Fruit fly (Drosophila melanogaster): ENCODE measurements around the gene ttk.
A peak's percentile ranks its signal among the peaks of the same experiment; 100 is the strongest.

Gene ttk

DNA sequence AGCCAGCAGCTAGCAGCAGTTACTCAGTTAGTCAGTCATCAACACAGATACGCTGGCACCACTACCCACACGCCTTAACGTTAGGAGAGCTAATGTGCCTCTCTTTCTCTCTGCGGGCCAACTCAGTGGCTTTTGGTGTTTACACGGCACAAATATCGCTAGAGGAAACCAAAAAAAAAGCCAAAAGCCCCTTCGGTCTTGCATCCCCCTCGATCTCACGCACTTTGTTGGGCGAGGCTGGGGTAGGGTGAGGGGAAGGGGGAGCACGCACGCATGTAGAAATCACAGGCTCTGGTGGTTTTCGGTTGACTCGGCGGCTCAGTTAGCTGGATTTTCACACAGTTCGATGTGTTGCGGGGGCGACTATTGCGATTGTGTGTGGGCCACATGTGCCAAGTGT, 8.3 kb downstream of the ttk start (continued):
- peak; percentile 52 for TF ChIP-seq kni (GFP tag; optimal IDR thresholded peaks at IDR 0.05)
- peak; percentile 69 for TF ChIP-seq CG10543 (GFP tag; optimal IDR thresholded peaks at IDR 0.05)
- TF ChIP-seq Adf1 (GFP tag; IDR thresholded peaks at IDR 0.05) = peak; percentile 44; the same call in 1 of the 2 replicates
- TF ChIP-seq Usf (GFP tag; optimal IDR thresholded peaks at IDR 0.05) = no peak
- TF ChIP-seq klu (GFP tag; IDR thresholded peaks at IDR 0.05) = 0 out of 2 replicates have a peak, but pooled peaks have one; percentile 8
- no peak for TF ChIP-seq CG9797 (GFP tag; optimal IDR thresholded peaks at IDR 0.05)
- TF ChIP-seq CG18764 (GFP tag; optimal IDR thresholded peaks at IDR 0.05) = no peak
- TF ChIP-seq CG17612 (GFP tag; IDR thresholded peaks at IDR 0.05) = no peak
- TF ChIP-seq CrebB (tag; optimal IDR thresholded peaks at IDR 0.05) = peak; percentile 32
- no peak for TF ChIP-seq CG33557 (GFP tag; optimal IDR thresholded peaks at IDR 0.05)
- peak; percentile 64 for TF ChIP-seq lab (GFP tag; optimal IDR thresholded peaks at IDR 0.05)
- TF ChIP-seq sqz (GFP tag; optimal IDR thresholded peaks at IDR 0.05) = peak; percentile 63
- TF ChIP-seq CG7839 (tag; optimal IDR thresholded peaks at IDR 0.05) = no peak
- peak; percentile 92 for TF ChIP-seq crol (GFP tag; IDR thresholded peaks at IDR 0.05)
- TF ChIP-seq Xrp1 (GFP tag; IDR thresholded peaks at IDR 0.05) = 0 out of 2 replicates have a peak, but pooled peaks have one; percentile 16
- TF ChIP-seq CG8765 (GFP tag; IDR thresholded peaks at IDR 0.05) = no peak
- TF ChIP-seq tgo (GFP tag; IDR thresholded peaks at IDR 0.05) = 0 out of 3 replicates have a peak, but pooled peaks have one; percentile 13
- peak; percentile 14 for TF ChIP-seq CG31365 (tag; optimal IDR thresholded peaks at IDR 0.05)
- TF ChIP-seq CG5180 (GFP tag; optimal IDR thresholded peaks at IDR 0.05) = peak; percentile 35
- no peak for TF ChIP-seq HLH3B (GFP tag; IDR thresholded peaks at IDR 0.05)
- peak; percentile 40 for TF ChIP-seq Rfx (GFP tag; IDR thresholded peaks at IDR 0.05)
- TF ChIP-seq CG6654 (GFP tag; optimal IDR thresholded peaks at IDR 0.05) = no peak
- no peak for TF ChIP-seq CG11085 (GFP tag; IDR thresholded peaks at IDR 0.05)
- no peak for TF ChIP-seq CG16813 (GFP tag; IDR thresholded peaks at IDR 0.05; ENCODE audit: partially characterized antibody)
- TF ChIP-seq CG34224 (GFP tag; IDR thresholded peaks at IDR 0.05; ENCODE audit: partially characterized antibody) = peak; percentile 27; the same call in 1 of the 3 replicates
- no peak for TF ChIP-seq CG15696 (tag; optimal IDR thresholded peaks at IDR 0.05)
- TF ChIP-seq cg (GFP tag; optimal IDR thresholded peaks at IDR 0.05) = peak; percentile 67
- peak; percentile 25 for TF ChIP-seq CG15514 (GFP tag; optimal IDR thresholded peaks at IDR 0.05)
- TF ChIP-seq oc (tag; optimal IDR thresholded peaks at IDR 0.05) = peak; percentile 23
- TF ChIP-seq Ssrp (tag; optimal IDR thresholded peaks at IDR 0.05) = no peak
- TF ChIP-seq Fer1 (GFP tag; optimal IDR thresholded peaks at IDR 0.05) = peak; percentile 53
- peak; percentile 44; the same call in 1 of the 2 replicates for TF ChIP-seq ttk (GFP tag; IDR thresholded peaks at IDR 0.05)
- TF ChIP-seq wdn (GFP tag; IDR thresholded peaks at IDR 0.05) = no peak
- TF ChIP-seq bowl (GFP tag; IDR thresholded peaks at IDR 0.05) = no peak
- no peak for TF ChIP-seq pum (GFP tag; optimal IDR thresholded peaks at IDR 0.05)
- TF ChIP-seq hb (GFP tag; IDR thresholded peaks at IDR 0.05; ENCODE audit: partially characterized antibody) = no peak
- no peak for TF ChIP-seq danr (GFP tag; IDR thresholded peaks at IDR 0.05)

DNA sequence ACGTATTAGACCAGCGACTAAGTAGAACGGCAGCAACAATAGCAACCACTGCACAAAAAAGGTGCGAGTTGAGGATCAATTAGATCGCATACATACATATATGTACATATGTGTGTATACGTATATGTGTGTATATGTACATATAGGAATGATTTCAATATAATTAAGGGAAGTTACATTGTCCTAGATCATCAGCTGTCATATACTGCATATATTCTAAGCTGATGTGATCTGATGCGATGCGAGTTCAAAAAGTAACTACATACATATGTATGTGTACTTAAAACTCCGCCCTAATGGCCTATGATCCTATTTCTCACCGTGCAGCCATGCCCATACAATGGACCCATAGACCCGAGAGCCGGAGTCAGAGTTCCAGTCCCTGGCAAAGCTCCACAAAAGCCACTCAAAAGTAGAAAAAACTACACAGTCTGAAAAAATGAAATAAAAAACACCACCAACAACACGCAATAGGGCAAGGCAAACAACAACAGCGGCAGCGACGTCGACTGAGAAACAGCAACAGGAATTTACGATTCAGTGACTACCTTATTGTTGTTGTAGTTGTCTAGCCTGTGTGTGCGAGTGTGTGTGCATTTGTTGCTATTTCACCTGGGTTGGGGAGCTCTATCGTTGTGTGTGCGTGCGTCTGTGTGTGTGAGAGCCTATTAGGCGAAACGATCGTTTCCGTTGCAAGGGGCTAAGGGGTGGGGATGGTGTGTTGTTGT, 9.7 kb downstream of the ttk start:
- TF ChIP-seq lmd (GFP tag; IDR thresholded peaks at IDR 0.05) = 0 out of 2 replicates have a peak, but pooled peaks have one; percentile 30
- no peak for TF ChIP-seq CG6854 (GFP tag; optimal IDR thresholded peaks at IDR 0.05)
- TF ChIP-seq CG8478 (optimal IDR thresholded peaks at IDR 0.05) = no peak
- no peak for TF ChIP-seq cad (GFP tag; optimal IDR thresholded peaks at IDR 0.05)
- no peak for TF ChIP-seq Dll (GFP tag; IDR thresholded peaks at IDR 0.05; ENCODE audit: partially characterized antibody)
- no peak for TF ChIP-seq CG18764 (GFP tag; optimal IDR thresholded peaks at IDR 0.05)
- no peak for TF ChIP-seq Oaz (GFP tag; IDR thresholded peaks at IDR 0.05)
- TF ChIP-seq CG18011 (GFP tag; optimal IDR thresholded peaks at IDR 0.05) = no peak
- TF ChIP-seq Awh (GFP tag; IDR thresholded peaks at IDR 0.05) = no peak
- no peak for TF ChIP-seq CG10321 (GFP tag; IDR thresholded peaks at IDR 0.05)
- TF ChIP-seq CG2889 (GFP tag; IDR thresholded peaks at IDR 0.05) = no peak
- peak; percentile 3 for TF ChIP-seq CG17359 (tag; optimal IDR thresholded peaks at IDR 0.05)
- peak; percentile 6 for TF ChIP-seq Sox100B (GFP tag; optimal IDR thresholded peaks at IDR 0.05)
- TF ChIP-seq CG4617 (GFP tag; optimal IDR thresholded peaks at IDR 0.05; ENCODE audit: borderline replicate concordance) = no peak
- TF ChIP-seq unpg (GFP tag; optimal IDR thresholded peaks at IDR 0.05) = peak; percentile 4

Measured in whole organism, embryonic.